Worm (Caenorhabditis elegans) whole organism, midembryonic: ENCODE measurements around the gene F54F12.1.

Experiments used
- flt-1 ChIP-seq: fragments of 200-800 bp; sonication (Bioruptor generic); IDR thresholded peaks from 2 replicates; pipeline ENCODE4 v1.3.6; 2022; ENCODE audit warnings: missing genetic modification characterization, missing compliant biosample characterization
- med-1 ChIP-seq: sonication (generic microtip); optimal IDR thresholded peaks from 2 replicates; lab custom pipeline; 2017; ENCODE audit warnings: missing genetic modification characterization, mild to moderate bottlenecking, missing compliant biosample characterization, antibody characterized with exemption, missing genetic modification reagents; ENCODE audit not compliant: insufficient read depth
- tab-1 ChIP-seq: fragments of 200-800 bp; sonication (Bioruptor generic); IDR thresholded peaks from 2 replicates; pipeline ENCODE4 v1.3.6; 2022; ENCODE audit warnings: missing genetic modification characterization, missing compliant biosample characterization

- no peak for TF ChIP-seq tab-1 (GFP tag; lab: Robert Waterston, UW)
- no peak for TF ChIP-seq med-1 (GFP tag; lab: Kevin White, UChicago)
- TF ChIP-seq flt-1 (GFP tag; lab: Robert Waterston, UW), result no peak
These were observed 32.2 kb upstream of the F54F12.1 start for ce11 chrIII:13087437-13087836.
